Fruit fly (Drosophila melanogaster): ENCODE measurements around the gene fne.

DNA sequence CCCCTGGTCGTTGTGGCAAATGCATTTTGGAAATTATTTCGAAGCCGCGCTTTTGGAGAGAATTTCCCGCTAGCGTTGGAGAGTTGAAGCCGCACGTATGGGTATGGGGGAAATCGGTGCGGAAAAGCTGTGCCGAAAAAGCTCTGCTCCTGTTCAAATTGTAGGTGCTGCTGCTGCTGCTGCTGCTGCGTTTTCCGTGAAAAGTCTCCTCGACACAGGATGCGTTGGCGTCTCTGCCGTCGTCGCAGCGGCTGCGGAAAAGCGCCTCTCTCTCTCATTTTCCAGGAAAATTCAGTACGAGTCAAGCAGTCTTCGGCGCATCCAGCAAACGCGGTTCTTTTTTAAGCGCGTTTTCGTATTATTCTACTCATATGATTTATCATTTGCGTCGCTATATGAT is at the start of gene fne:
- no peak for TF ChIP-seq Dll (optimal IDR thresholded peaks at IDR 0.05)
- TF ChIP-seq pan (optimal IDR thresholded peaks at IDR 0.05): no peak
- TF ChIP-seq EcR (GFP tag; optimal IDR thresholded peaks at IDR 0.05): no peak
- TF ChIP-seq usp (GFP tag; optimal IDR thresholded peaks at IDR 0.05): no peak

Data from whole organism.